Worm (Caenorhabditis elegans): ENCODE measurements around the gene osm-6.

DNA sequence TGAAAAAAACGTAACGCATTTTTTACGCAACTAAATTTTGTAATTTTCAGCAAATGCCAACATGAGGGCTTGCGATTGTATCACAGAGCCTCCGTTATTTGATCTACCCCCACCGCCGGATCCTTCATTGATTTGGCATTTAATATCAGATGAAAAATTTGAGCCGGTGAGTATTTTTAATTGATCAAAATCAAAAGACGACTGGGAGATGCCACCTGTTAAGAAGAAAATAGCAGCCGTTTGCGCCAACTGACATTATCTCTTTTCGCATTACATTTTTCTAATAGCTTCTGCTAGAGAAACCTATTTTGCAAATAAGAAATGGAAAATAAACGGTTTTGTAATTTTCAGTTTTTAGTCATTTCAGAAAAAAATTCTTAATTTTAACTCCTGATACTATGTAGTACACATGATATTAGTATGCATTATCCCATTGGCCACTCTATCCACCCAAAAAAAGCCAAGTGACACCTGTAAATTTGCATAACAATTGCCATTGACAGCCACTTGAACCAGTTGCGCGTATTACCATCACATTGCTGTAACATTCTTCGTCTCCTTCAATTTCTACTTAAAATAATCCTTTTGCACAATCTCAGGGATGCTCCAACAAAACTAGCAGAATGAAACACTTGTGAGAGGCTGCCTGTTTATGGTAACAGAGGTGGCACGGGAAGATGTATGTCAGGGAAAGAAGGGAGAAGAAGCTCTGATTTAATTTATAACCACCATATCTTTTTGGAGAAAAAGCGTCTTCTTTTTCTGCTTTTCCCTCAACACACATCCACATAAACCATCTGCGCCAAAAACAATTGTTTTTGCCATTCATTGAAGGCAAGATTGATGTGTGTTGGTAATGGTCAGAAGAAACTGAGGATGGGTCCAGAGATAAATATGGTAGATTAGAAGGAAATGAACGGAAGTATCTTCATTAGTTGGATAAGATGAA, 31.4 kb upstream of the osm-6 start, which contains the start of gene F58H1.5:
- TF ChIP-seq pag-3 (tag; optimal IDR thresholded peaks at IDR 0.05; ENCODE audit: borderline replicate concordance, insufficient read depth): no peak
- no peak for TF ChIP-seq nhr-47 (tag; optimal IDR thresholded peaks at IDR 0.05)
- TF ChIP-seq unc-62 (GFP tag; optimal IDR thresholded peaks at IDR 0.05): no peak
- TF ChIP-seq aha-1 (tag; optimal IDR thresholded peaks at IDR 0.05): no peak
- TF ChIP-seq snpc-4 (tag; optimal IDR thresholded peaks at IDR 0.05): no peak
- no peak for TF ChIP-seq elt-3 (tag; optimal IDR thresholded peaks at IDR 0.05)
- no peak for TF ChIP-seq sox-4 (tag; optimal IDR thresholded peaks at IDR 0.05)
- TF ChIP-seq unc-130 (tag; optimal IDR thresholded peaks at IDR 0.05): no peak
- TF ChIP-seq tbx-2 (tag; optimal IDR thresholded peaks at IDR 0.05): no peak
- TF ChIP-seq ceh-8 (GFP tag; optimal IDR thresholded peaks at IDR 0.05): no peak

Measured in whole organism, L1 larva.